Worm (Caenorhabditis elegans) whole organism, L3 larva: ENCODE data around the gene nac-3.

ENCODE experiments used
- ceh-28 ChIP-seq: fragments of 150-350 bp; optimal IDR thresholded peaks from 2 replicates; lab custom pipeline; 2014; ENCODE audit warnings: missing biosample characterization, missing genetic modification reagents, missing genetic modification characterization
- lin-39 ChIP-seq: fragments of 150-350 bp; optimal IDR thresholded peaks from 2 replicates; lab custom pipeline; 2018; ENCODE audit warnings: missing biosample characterization, missing genetic modification reagents, missing genetic modification characterization
- nhr-237 ChIP-seq: fragments of 150-350 bp; optimal IDR thresholded peaks from 2 replicates; lab custom pipeline; 2014; ENCODE audit warnings: missing biosample characterization, missing genetic modification characterization
- nhr-25 ChIP-seq: sonication (generic microtip); optimal IDR thresholded peaks from 2 replicates; lab custom pipeline; 2017; ENCODE audit warnings: missing biosample characterization, missing genetic modification characterization
- pha-4 ChIP-seq: fragments of 150-350 bp; optimal IDR thresholded peaks from 2 replicates; lab custom pipeline; 2014; ENCODE audit warnings: missing biosample characterization, missing genetic modification reagents, missing genetic modification characterization
- pqm-1 ChIP-seq: fragments of 150-350 bp; optimal IDR thresholded peaks from 2 replicates; lab custom pipeline; 2017; ENCODE audit warnings: missing biosample characterization, missing genetic modification characterization, inconsistent platforms
- skn-1 ChIP-seq: fragments of 150-350 bp; optimal IDR thresholded peaks from 2 replicates; lab custom pipeline; 2014; ENCODE audit warnings: missing biosample characterization, missing genetic modification characterization
- snpc-4 ChIP-seq: fragments of 150-350 bp; optimal IDR thresholded peaks from 2 replicates; lab custom pipeline; 2014; ENCODE audit warnings: missing biosample characterization, missing genetic modification characterization
- zag-1 ChIP-seq: fragments of 150-350 bp; optimal IDR thresholded peaks from 2 replicates; lab custom pipeline; 2014; ENCODE audit warnings: missing biosample characterization, missing genetic modification characterization

DNA sequence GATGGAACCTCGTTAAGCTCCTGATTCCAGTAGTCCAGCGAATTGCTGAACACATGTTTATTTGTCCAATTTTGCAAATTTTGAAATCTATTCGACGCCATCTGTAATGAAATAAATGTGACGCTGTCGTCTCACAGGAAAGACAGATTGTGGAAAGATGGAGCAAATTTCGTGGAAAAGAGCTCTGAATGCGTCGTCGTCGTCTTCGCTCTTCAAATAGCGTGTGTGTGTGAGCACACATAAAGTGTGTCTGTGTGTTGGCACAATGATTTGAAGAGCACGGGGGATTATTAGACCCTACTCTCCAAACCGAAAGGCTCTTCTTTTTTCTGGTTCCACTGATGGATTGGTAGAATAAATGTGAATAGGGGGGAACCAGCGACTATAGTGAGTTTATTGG is 33.6 kb downstream of the nac-3 start, which contains the start of gene unc-47:
- TF ChIP-seq zag-1 (no peak), ceh-28 (no peak), lin-39 (peak; percentile 35), skn-1 (tag; lab: Kevin White, UChicago) (no peak), pha-4 (no peak), nhr-237 (no peak), snpc-4 (no peak), nhr-25 (tag; lab: Kevin White, UChicago) (no peak), pqm-1 (tag; lab: Kevin White, UChicago) (no peak)
